Fruit fly (Drosophila melanogaster) whole organism, embryonic: ENCODE data around the gene Adgf-D.
A peak's percentile ranks its signal among the peaks of the same experiment; 100 is the strongest.

Source experiments
- Blimp-1 ChIP-seq: fragments of 200-800 bp; sonication (Bioruptor generic); optimal IDR thresholded peaks from 3 replicates; lab custom pipeline; 2018; ENCODE audit warnings: missing biosample characterization, missing genetic modification characterization, mild to moderate bottlenecking, moderate library complexity, missing genetic modification reagents
- Bteb2 ChIP-seq: fragments of 200-800 bp; sonication (Bioruptor generic); optimal IDR thresholded peaks from 2 replicates; lab custom pipeline; 2016; ENCODE audit warnings: missing biosample characterization, missing genetic modification characterization
- CG11696 ChIP-seq: fragments of 200-800 bp; sonication (Bioruptor generic); IDR thresholded peaks from 2 replicates; pipeline ENCODE4 v1.3.6; 2022; ENCODE audit warnings: missing biosample characterization, missing genetic modification characterization
- CG12104 ChIP-seq: fragments of 200-800 bp; sonication (Bioruptor generic); optimal IDR thresholded peaks from 3 replicates; lab custom pipeline; 2016; ENCODE audit warnings: missing biosample characterization, missing genetic modification characterization
- CG12155 ChIP-seq: fragments of 200-800 bp; sonication (Bioruptor generic); optimal IDR thresholded peaks from 3 replicates; lab custom pipeline; 2016; ENCODE audit warnings: missing biosample characterization, missing genetic modification characterization
- CG17385 ChIP-seq: fragments of 200-800 bp; sonication (Bioruptor generic); optimal IDR thresholded peaks from 3 replicates; lab custom pipeline; 2018; ENCODE audit warnings: missing biosample characterization, mild to moderate bottlenecking, missing genetic modification characterization
- CG34224 ChIP-seq: fragments of 200-800 bp; sonication (Bioruptor generic); IDR thresholded peaks from 3 replicates; pipeline ENCODE4 v1.3.6; 2022; ENCODE audit warnings: missing biosample characterization, missing genetic modification characterization; ENCODE audit not compliant: partially characterized antibody
- CG3847 ChIP-seq: fragments of 200-800 bp; sonication (Bioruptor generic); IDR thresholded peaks from 2 replicates; pipeline ENCODE4 v1.3.6; 2022; ENCODE audit warnings: missing biosample characterization, missing genetic modification characterization
- CG4328 ChIP-seq: fragments of 200-800 bp; sonication (Bioruptor generic); optimal IDR thresholded peaks from 3 replicates; lab custom pipeline; 2017; ENCODE audit warnings: missing biosample characterization, missing genetic modification reagents, missing genetic modification characterization
- CG4424 ChIP-seq: fragments of 200-800 bp; sonication (Bioruptor generic); optimal IDR thresholded peaks from 3 replicates; lab custom pipeline; 2016; ENCODE audit warnings: missing biosample characterization, missing genetic modification characterization
- CG5953 ChIP-seq: fragments of 200-800 bp; sonication (Bioruptor generic); IDR thresholded peaks from 2 replicates; pipeline ENCODE4 v1.3.6; 2022; ENCODE audit warnings: missing biosample characterization, missing genetic modification characterization
- CG6854 ChIP-seq: fragments of 200-800 bp; sonication (Bioruptor generic); optimal IDR thresholded peaks from 3 replicates; lab custom pipeline; 2017; ENCODE audit warnings: missing biosample characterization, mild to moderate bottlenecking, missing genetic modification characterization
- CG7745 ChIP-seq: fragments of 200-800 bp; sonication (Bioruptor generic); optimal IDR thresholded peaks from 2 replicates; lab custom pipeline; 2018; ENCODE audit warnings: missing biosample characterization, mild to moderate bottlenecking, missing genetic modification characterization, moderate library complexity
- CG8924 ChIP-seq: fragments of 200-800 bp; optimal IDR thresholded peaks from 3 replicates; lab custom pipeline; 2019; ENCODE audit warnings: missing biosample characterization, mild to moderate bottlenecking, missing genetic modification characterization, moderate library complexity
- CG9437 ChIP-seq: fragments of 200-800 bp; sonication (Bioruptor generic); optimal IDR thresholded peaks from 2 replicates; lab custom pipeline; 2018; ENCODE audit warnings: missing biosample characterization, mild to moderate bottlenecking, missing genetic modification characterization
- CG9932 ChIP-seq: fragments of 200-800 bp; sonication (Bioruptor generic); IDR thresholded peaks from 2 replicates; pipeline ENCODE4 v1.3.6; 2022; ENCODE audit warnings: missing biosample characterization, missing genetic modification characterization
- CoRest ChIP-seq: fragments of 200-800 bp; sonication (Bioruptor generic); optimal IDR thresholded peaks from 3 replicates; lab custom pipeline; 2018; ENCODE audit warnings: missing biosample characterization, mild to moderate bottlenecking, missing genetic modification characterization, moderate library complexity
- HLH4C ChIP-seq: fragments of 200-800 bp; sonication (Bioruptor generic); IDR thresholded peaks from 3 replicates; pipeline ENCODE4 v1.3.6; 2022; ENCODE audit warnings: missing biosample characterization, missing genetic modification characterization; ENCODE audit not compliant: partially characterized antibody
- HmgZ ChIP-seq: fragments of 200-800 bp; sonication (Bioruptor generic); optimal IDR thresholded peaks from 2 replicates; lab custom pipeline; 2018; ENCODE audit warnings: missing biosample characterization, mild to moderate bottlenecking, missing genetic modification characterization
- Hr3 ChIP-seq: fragments of 200-800 bp; sonication (Bioruptor generic); optimal IDR thresholded peaks from 3 replicates; lab custom pipeline; 2016; ENCODE audit warnings: missing biosample characterization, missing genetic modification characterization
- Hsf ChIP-seq: fragments of 200-800 bp; sonication (Bioruptor generic); optimal IDR thresholded peaks from 3 replicates; lab custom pipeline; 2016; ENCODE audit warnings: missing biosample characterization, missing genetic modification characterization
- MESR4 ChIP-seq: fragments of 200-800 bp; sonication (Bioruptor generic); optimal IDR thresholded peaks from 2 replicates; lab custom pipeline; 2018; ENCODE audit warnings: missing biosample characterization, mild to moderate bottlenecking, missing genetic modification characterization, moderate library complexity
- NfI ChIP-seq: fragments of 200-800 bp; sonication (Bioruptor generic); optimal IDR thresholded peaks from 3 replicates; lab custom pipeline; 2018; ENCODE audit warnings: missing biosample characterization, mild to moderate bottlenecking, missing genetic modification characterization, moderate library complexity
- Ravus ChIP-seq: fragments of 200-800 bp; sonication (Bioruptor generic); IDR thresholded peaks from 2 replicates; pipeline ENCODE4 v1.3.6; 2022; ENCODE audit warnings: missing biosample characterization, missing genetic modification characterization
- Rx ChIP-seq: fragments of 200-800 bp; sonication (Bioruptor generic); IDR thresholded peaks from 2 replicates; pipeline ENCODE4 v1.3.6; 2022; ENCODE audit warnings: missing biosample characterization, missing genetic modification characterization
- Side ChIP-seq: fragments of 200-800 bp; sonication (Bioruptor generic); optimal IDR thresholded peaks from 2 replicates; lab custom pipeline; 2016; ENCODE audit warnings: missing biosample characterization, missing genetic modification characterization
- Sox102F ChIP-seq: fragments of 200-800 bp; sonication (Bioruptor generic); optimal IDR thresholded peaks from 2 replicates; lab custom pipeline; 2018; ENCODE audit warnings: missing biosample characterization, mild to moderate bottlenecking, missing genetic modification characterization, moderate library complexity
- Usf ChIP-seq: fragments of 200-800 bp; sonication (Bioruptor generic); optimal IDR thresholded peaks from 2 replicates; lab custom pipeline; 2017; ENCODE audit warnings: missing genotype, missing biosample characterization, missing genetic modification characterization
- Xbp1 ChIP-seq: fragments of 200-800 bp; sonication (Bioruptor generic); optimal IDR thresholded peaks from 3 replicates; lab custom pipeline; 2016; ENCODE audit warnings: missing biosample characterization, mild to moderate bottlenecking, missing genetic modification characterization
- ab ChIP-seq: fragments of 200-800 bp; sonication (Bioruptor generic); optimal IDR thresholded peaks from 2 replicates; lab custom pipeline; 2016; ENCODE audit warnings: missing biosample characterization, missing genetic modification characterization
- ara ChIP-seq: fragments of 200-800 bp; sonication (Bioruptor generic); IDR thresholded peaks from 2 replicates; pipeline ENCODE4 v1.3.6; 2022; ENCODE audit warnings: missing biosample characterization, missing genetic modification characterization
- bcd ChIP-seq: fragments of 200-800 bp; sonication (Bioruptor generic); optimal IDR thresholded peaks from 2 replicates; lab custom pipeline; 2017; ENCODE audit warnings: missing biosample characterization, mild to moderate bottlenecking, missing genetic modification characterization
- crol ChIP-seq: fragments of 200-800 bp; sonication (Bioruptor generic); IDR thresholded peaks from 2 replicates; pipeline ENCODE4 v1.3.6; 2022; ENCODE audit warnings: missing biosample characterization, missing genetic modification characterization
- cwo ChIP-seq: fragments of 200-800 bp; sonication (Bioruptor generic); optimal IDR thresholded peaks from 3 replicates; lab custom pipeline; 2017; ENCODE audit warnings: missing biosample characterization, missing genetic modification characterization, mild to moderate bottlenecking, moderate library complexity, missing genetic modification reagents
- dmrt11E ChIP-seq: fragments of 200-800 bp; sonication (Bioruptor generic); optimal IDR thresholded peaks from 3 replicates; lab custom pipeline; 2018; ENCODE audit warnings: missing biosample characterization, mild to moderate bottlenecking, missing genetic modification characterization, moderate library complexity
- esg ChIP-seq: fragments of 200-800 bp; sonication (Bioruptor generic); conservative IDR thresholded peaks from 2 replicates; pipeline ENCODE4 v1.3.6; 2022; ENCODE audit warnings: missing biosample characterization, missing genetic modification characterization
- ewg ChIP-seq: fragments of 200-800 bp; sonication (Bioruptor generic); optimal IDR thresholded peaks from 3 replicates; lab custom pipeline; 2017; ENCODE audit warnings: mild to moderate bottlenecking, missing biosample characterization, missing genetic modification reagents, missing genetic modification characterization
- fd102C ChIP-seq: fragments of 200-800 bp; sonication (Bioruptor generic); optimal IDR thresholded peaks from 2 replicates; lab custom pipeline; 2018; ENCODE audit warnings: missing biosample characterization, mild to moderate bottlenecking, missing genetic modification characterization, moderate library complexity
- hkb ChIP-seq, 2 experiments: fragments of 200-800 bp in 1 of 2; fragments of >200 bp in 1 of 2; sonication (Bioruptor generic) in 1 of 2; IDR thresholded peaks in 1 of 2; optimal IDR thresholded peaks in 1 of 2; 2 replicates each; pipeline versions ENCODE4 v1.3.6 to Lab custom; 2017 to 2022; ENCODE audit warnings: missing biosample characterization in 1 of 2, missing genetic modification characterization in 1 of 2
- inv ChIP-seq: fragments of 200-800 bp; sonication (Bioruptor generic); IDR thresholded peaks from 2 replicates; pipeline ENCODE4 v1.3.6; 2022; ENCODE audit warnings: missing biosample characterization, missing genetic modification characterization; ENCODE audit not compliant: partially characterized antibody
- klu ChIP-seq: fragments of 200-800 bp; sonication (Bioruptor generic); IDR thresholded peaks from 2 replicates; pipeline ENCODE4 v1.3.6; 2022; ENCODE audit warnings: missing biosample characterization, missing genetic modification characterization
- lbe ChIP-seq: fragments of 200-800 bp; sonication (Bioruptor generic); optimal IDR thresholded peaks from 2 replicates; lab custom pipeline; 2016; ENCODE audit warnings: missing biosample characterization, mild to moderate bottlenecking, missing genetic modification characterization
- org-1 ChIP-seq: fragments of 200-800 bp; sonication (Bioruptor generic); optimal IDR thresholded peaks from 2 replicates; lab custom pipeline; 2017; ENCODE audit warnings: missing biosample characterization, missing genetic modification characterization
- pnt ChIP-seq: fragments of 200-800 bp; sonication (Bioruptor generic); optimal IDR thresholded peaks from 3 replicates; lab custom pipeline; 2016; ENCODE audit warnings: missing biosample characterization, missing genetic modification characterization
- sim ChIP-seq: fragments of 200-800 bp; sonication (Bioruptor generic); IDR thresholded peaks from 2 replicates; pipeline ENCODE4 v1.3.6; 2022; ENCODE audit warnings: missing biosample characterization, missing genetic modification characterization
- so ChIP-seq: fragments of 200-800 bp; sonication (Bioruptor generic); IDR thresholded peaks from 3 replicates; pipeline ENCODE4 v1.3.6; 2022; ENCODE audit warnings: missing biosample characterization, missing genetic modification characterization
- trem ChIP-seq: fragments of 200-800 bp; optimal IDR thresholded peaks from 3 replicates; lab custom pipeline; 2019; ENCODE audit warnings: missing biosample characterization, mild to moderate bottlenecking, missing genetic modification characterization, moderate library complexity
- vfl ChIP-seq: fragments of 200-800 bp; sonication (Bioruptor generic); optimal IDR thresholded peaks from 2 replicates; lab custom pipeline; 2016; ENCODE audit warnings: missing biosample characterization, missing genetic modification characterization
- zen2 ChIP-seq: fragments of 200-800 bp; sonication (Bioruptor generic); IDR thresholded peaks from 3 replicates; pipeline ENCODE4 v1.3.6; 2022; ENCODE audit warnings: missing biosample characterization, missing genetic modification characterization; ENCODE audit not compliant: partially characterized antibody

Adgf-D gene

DNA sequence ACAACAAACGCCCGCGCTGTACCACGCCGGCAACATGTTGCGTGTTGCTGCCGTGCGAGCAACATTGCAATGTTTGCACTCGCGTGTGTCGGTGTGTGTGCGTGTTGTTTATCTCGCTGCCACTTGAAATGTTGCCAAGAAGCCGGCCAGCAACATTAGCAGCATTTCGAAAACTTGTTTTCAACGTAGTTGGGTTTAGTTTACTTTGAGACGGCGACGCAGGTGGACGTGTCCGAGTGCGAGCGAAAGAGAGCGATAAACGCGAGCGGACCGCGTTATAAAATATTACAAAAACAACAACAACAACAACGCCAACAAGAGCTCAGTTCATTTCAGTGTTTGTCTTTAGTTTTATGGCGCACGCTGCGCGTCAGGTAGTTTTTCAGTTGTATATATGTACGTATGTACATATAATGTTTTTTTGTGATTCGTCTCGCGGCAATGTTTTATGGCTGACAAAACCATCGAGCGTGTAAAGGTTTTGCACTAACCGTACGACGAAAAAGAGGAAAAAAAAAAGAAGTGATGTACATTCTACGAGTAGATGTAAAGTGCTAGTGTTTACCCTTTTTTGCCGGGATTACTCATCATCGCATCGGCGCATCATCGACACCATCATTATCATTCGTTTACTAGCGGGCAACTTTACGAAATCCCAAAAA is 9.9 kb upstream of the Adgf-D start, which contains the start of gene kmr (continued):
- TF ChIP-seq CG4424 (GFP tag; lab: Kevin White, UChicago) (no peak), klu (no peak), Bteb2 (GFP tag; lab: Kevin White, UChicago) (no peak), Side (GFP tag; lab: Kevin White, UChicago) (peak; percentile 49), hkb (optimal IDR thresholded peaks at IDR 0.05; lab: Kevin White, UChicago) (no peak), hkb (GFP tag; IDR thresholded peaks at IDR 0.05; lab: Robert Waterston, UW) (peak; percentile 75), inv (GFP tag; lab: Robert Waterston, UW) (0 out of 2 replicates have a peak, but pooled peaks have one; percentile 14), Sox102F (GFP tag; lab: Kevin White, UChicago) (no peak), lbe (GFP tag; lab: Kevin White, UChicago) (no peak), sim (GFP tag; lab: Robert Waterston, UW) (peak; percentile 76), so (peak; percentile 88; the same call in 1 of the 3 replicates), CG9437 (GFP tag; lab: Kevin White, UChicago) (no peak), HmgZ (tag; lab: Kevin White, UChicago) (peak; percentile 47), CG12155 (GFP tag; lab: Kevin White, UChicago) (no peak), ewg (no peak), Xbp1 (GFP tag; lab: Kevin White, UChicago) (no peak), org-1 (GFP tag; lab: Kevin White, UChicago) (peak; percentile 26), crol (no peak), zen2 (no peak), cwo (GFP tag; lab: Kevin White, UChicago) (peak; percentile 53), CG9932 (GFP tag; lab: Robert Waterston, UW) (no peak), CG12104 (GFP tag; lab: Kevin White, UChicago) (no peak), CG11696 (no peak; the same call in 1 of the 2 replicates), Rx (GFP tag; lab: Robert Waterston, UW) (no peak), HLH4C (GFP tag; lab: Robert Waterston, UW) (0 out of 3 replicates have a peak, but pooled peaks have one; percentile 27), CG7745 (tag; lab: Kevin White, UChicago) (no peak), CG6854 (GFP tag; lab: Kevin White, UChicago) (peak; percentile 69), CG8924 (tag; lab: Kevin White, UChicago) (peak; percentile 67), CG34224 (peak; percentile 56; the same call in 2 of the 3 replicates), trem (tag; lab: Kevin White, UChicago) (peak; percentile 21), CG17385 (GFP tag; lab: Kevin White, UChicago) (peak; percentile 21), CG5953 (GFP tag; lab: Robert Waterston, UW) (peak; percentile 53), CoRest (tag; lab: Kevin White, UChicago) (no peak), Hr3 (GFP tag; lab: Kevin White, UChicago) (no peak), fd102C (GFP tag; lab: Kevin White, UChicago) (no peak), Ravus (GFP tag; lab: Robert Waterston, UW) (no peak), dmrt11E (no peak), esg (GFP tag; lab: Robert Waterston, UW) (no peak), Hsf (GFP tag; lab: Kevin White, UChicago) (no peak), NfI (GFP tag; lab: Kevin White, UChicago) (peak; percentile 33), ara (GFP tag; lab: Robert Waterston, UW) (no peak), vfl (GFP tag; lab: Kevin White, UChicago) (peak; percentile 9), MESR4 (GFP tag; lab: Kevin White, UChicago) (peak; percentile 12), Usf (GFP tag; lab: Kevin White, UChicago) (no peak), CG4328 (GFP tag; lab: Kevin White, UChicago) (no peak), ab (GFP tag; lab: Kevin White, UChicago) (no peak), Blimp-1 (GFP tag; lab: Kevin White, UChicago) (peak; percentile 11), pnt (GFP tag; lab: Kevin White, UChicago) (peak; percentile 5), CG3847 (no peak), bcd (GFP tag; lab: Kevin White, UChicago) (no peak)
